Fruit fly (Drosophila melanogaster): ENCODE data around the gene CG3106.

Gene CG3106

dm6 chrX:9662797-9663316 is at the start of gene CG3106:
Gene CG3106 (minus strand): TSS chrX:9662903.
- TF ChIP-seq CG11617 (GFP tag; optimal IDR thresholded peaks at IDR 0.05) (no peak), CG1620 (GFP tag; optimal IDR thresholded peaks at IDR 0.05) (no peak), toe (GFP tag; optimal IDR thresholded peaks at IDR 0.05) (no peak), kay (GFP tag; ENCODE audit: borderline replicate concordance) (no peak), Mnt (GFP tag; optimal IDR thresholded peaks at IDR 0.05) (no peak), CG5204 (GFP tag; optimal IDR thresholded peaks at IDR 0.05) (no peak), Clk (GFP tag; optimal IDR thresholded peaks at IDR 0.05) (no peak), ovo (GFP tag; optimal IDR thresholded peaks at IDR 0.05) (no peak), Hr96 (GFP tag; optimal IDR thresholded peaks at IDR 0.05) (no peak), pad (GFP tag; optimal IDR thresholded peaks at IDR 0.05) (no peak), CG7101 (tag; optimal IDR thresholded peaks at IDR 0.05) (no peak), CG33017 (tag; optimal IDR thresholded peaks at IDR 0.05) (no peak), CG14711 (tag; optimal IDR thresholded peaks at IDR 0.05) (no peak), cic (GFP tag; optimal IDR thresholded peaks at IDR 0.05) (no peak), Crg-1 (GFP tag; optimal IDR thresholded peaks at IDR 0.05) (no peak), tj (GFP tag; optimal IDR thresholded peaks at IDR 0.05) (no peak), bab1 (GFP tag; optimal IDR thresholded peaks at IDR 0.05) (no peak), CG7045 (GFP tag; optimal IDR thresholded peaks at IDR 0.05) (no peak)

- TF ChIP-seq Mnt (GFP tag; optimal IDR thresholded peaks at IDR 0.05) (no peak), Crg-1 (GFP tag; optimal IDR thresholded peaks at IDR 0.05) (no peak), CG7101 (tag; optimal IDR thresholded peaks at IDR 0.05) (no peak), CG5204 (GFP tag; optimal IDR thresholded peaks at IDR 0.05) (no peak), CG7045 (GFP tag; optimal IDR thresholded peaks at IDR 0.05) (no peak), pad (GFP tag; optimal IDR thresholded peaks at IDR 0.05) (no peak), tj (GFP tag; optimal IDR thresholded peaks at IDR 0.05) (no peak), bab1 (GFP tag; optimal IDR thresholded peaks at IDR 0.05) (no peak), CG33017 (tag; optimal IDR thresholded peaks at IDR 0.05) (no peak), CG1620 (GFP tag; optimal IDR thresholded peaks at IDR 0.05) (no peak), CG14711 (tag; optimal IDR thresholded peaks at IDR 0.05) (no peak), Clk (GFP tag; optimal IDR thresholded peaks at IDR 0.05) (no peak), Hr96 (GFP tag; optimal IDR thresholded peaks at IDR 0.05) (no peak), ovo (GFP tag; optimal IDR thresholded peaks at IDR 0.05) (no peak), CG12768 (GFP tag; optimal IDR thresholded peaks at IDR 0.05) (no peak), kay (GFP tag; ENCODE audit: borderline replicate concordance) (no peak), CG11617 (GFP tag; optimal IDR thresholded peaks at IDR 0.05) (no peak), cic (GFP tag; optimal IDR thresholded peaks at IDR 0.05) (no peak)
These were observed 45.3 kb upstream of the CG3106 start for dm6 chrX:9707820-9708487.

- TF ChIP-seq Hr96 (GFP tag; optimal IDR thresholded peaks at IDR 0.05): no peak
- TF ChIP-seq bab1 (GFP tag; optimal IDR thresholded peaks at IDR 0.05): no peak
- TF ChIP-seq CG12768 (GFP tag; optimal IDR thresholded peaks at IDR 0.05): no peak
- no peak for TF ChIP-seq CG5204 (GFP tag; optimal IDR thresholded peaks at IDR 0.05)
- no peak for TF ChIP-seq CG7101 (tag; optimal IDR thresholded peaks at IDR 0.05)
- no peak for TF ChIP-seq toe (GFP tag; optimal IDR thresholded peaks at IDR 0.05)
- TF ChIP-seq CG33017 (tag; optimal IDR thresholded peaks at IDR 0.05): no peak
These were observed 31.9 kb upstream of the CG3106 start for dm6 chrX:9694652-9695051.

- TF ChIP-seq Hr96 (GFP tag; optimal IDR thresholded peaks at IDR 0.05) (no peak), pad (GFP tag; optimal IDR thresholded peaks at IDR 0.05) (peak; percentile 81), kay (GFP tag; ENCODE audit: borderline replicate concordance) (peak; percentile 10), tj (GFP tag; optimal IDR thresholded peaks at IDR 0.05) (peak; percentile 18), CG11617 (GFP tag; optimal IDR thresholded peaks at IDR 0.05) (no peak), cic (GFP tag; optimal IDR thresholded peaks at IDR 0.05) (no peak), CG7045 (GFP tag; optimal IDR thresholded peaks at IDR 0.05) (no peak), Mnt (GFP tag; optimal IDR thresholded peaks at IDR 0.05) (peak; percentile 1), Crg-1 (GFP tag; optimal IDR thresholded peaks at IDR 0.05) (no peak), toe (GFP tag; optimal IDR thresholded peaks at IDR 0.05) (no peak), CG5204 (GFP tag; optimal IDR thresholded peaks at IDR 0.05) (no peak), cnc (optimal IDR thresholded peaks at IDR 0.05) (no peak), Clk (GFP tag; optimal IDR thresholded peaks at IDR 0.05) (no peak), CG7101 (tag; optimal IDR thresholded peaks at IDR 0.05) (no peak), bab1 (GFP tag; optimal IDR thresholded peaks at IDR 0.05) (no peak), CG14711 (tag; optimal IDR thresholded peaks at IDR 0.05) (no peak), CG1620 (GFP tag; optimal IDR thresholded peaks at IDR 0.05) (no peak), ovo (GFP tag; optimal IDR thresholded peaks at IDR 0.05) (peak; percentile 25), CG12768 (GFP tag; optimal IDR thresholded peaks at IDR 0.05) (no peak), CG33017 (tag; optimal IDR thresholded peaks at IDR 0.05) (no peak)
These were observed 31.1 kb upstream of the CG3106 start, which contains the start of gene btd for dm6 chrX:9693720-9694386. Gene btd (plus strand): TSS chrX:9694186.

- TF ChIP-seq CG12768 (GFP tag; optimal IDR thresholded peaks at IDR 0.05) (no peak), pad (GFP tag; optimal IDR thresholded peaks at IDR 0.05) (peak; percentile 67)
These were observed 29.8 kb upstream of the CG3106 start for dm6 chrX:9692297-9693013.

Data from whole organism, adult.